Fruit fly (Drosophila melanogaster) whole organism, pupa: ENCODE data around the gene REG.

Experiments used
- CG10348 ChIP-seq: fragments of 200-800 bp; sonication (Bioruptor generic); IDR thresholded peaks from 2 replicates; pipeline ENCODE4 v1.3.6; 2022; ENCODE audit warnings: missing biosample characterization, missing genetic modification characterization
- CG32121 ChIP-seq: fragments of 200-800 bp; sonication (Bioruptor generic); IDR thresholded peaks from 2 replicates; pipeline ENCODE4 v1.3.6; 2022; ENCODE audit warnings: missing biosample characterization, missing genetic modification characterization
- CG34367 ChIP-seq: fragments of 200-800 bp; sonication (Bioruptor generic); optimal IDR thresholded peaks from 2 replicates; lab custom pipeline; 2018; ENCODE audit warnings: missing biosample characterization, mild to moderate bottlenecking, missing genetic modification characterization
- CG8159 ChIP-seq: fragments of 200-800 bp; sonication (Bioruptor generic); optimal IDR thresholded peaks from 3 replicates; lab custom pipeline; 2018; ENCODE audit warnings: missing biosample characterization, mild to moderate bottlenecking, missing genetic modification characterization, moderate library complexity
- CG9948 ChIP-seq: fragments of 200-800 bp; sonication (Bioruptor generic); optimal IDR thresholded peaks from 2 replicates; lab custom pipeline; 2018; ENCODE audit warnings: missing biosample characterization, mild to moderate bottlenecking, missing genetic modification characterization, moderate library complexity
- EcR ChIP-seq: fragments of 200-800 bp; sonication (Bioruptor generic); optimal IDR thresholded peaks from 3 replicates; lab custom pipeline; 2019; ENCODE audit warnings: missing biosample characterization, missing genetic modification characterization, mild to moderate bottlenecking, moderate library complexity, missing genetic modification reagents
- Pif1A ChIP-seq: fragments of 200-800 bp; sonication (Bioruptor generic); optimal IDR thresholded peaks from 3 replicates; lab custom pipeline; 2016; ENCODE audit warnings: missing biosample characterization, missing genetic modification characterization
- Snoo ChIP-seq: fragments of 200-800 bp; sonication (Bioruptor generic); optimal IDR thresholded peaks from 3 replicates; lab custom pipeline; 2017; ENCODE audit warnings: missing biosample characterization, mild to moderate bottlenecking, missing genetic modification characterization, inconsistent platforms
- fd96Ca ChIP-seq: fragments of 200-800 bp; sonication (Bioruptor generic); IDR thresholded peaks from 3 replicates; pipeline ENCODE4 v1.3.6; 2022; ENCODE audit warnings: missing biosample characterization, missing genetic modification characterization
- gl ChIP-seq: fragments of 200-800 bp; sonication (Bioruptor generic); optimal IDR thresholded peaks from 2 replicates; lab custom pipeline; 2018; ENCODE audit warnings: missing biosample characterization, mild to moderate bottlenecking, missing genetic modification characterization

DNA sequence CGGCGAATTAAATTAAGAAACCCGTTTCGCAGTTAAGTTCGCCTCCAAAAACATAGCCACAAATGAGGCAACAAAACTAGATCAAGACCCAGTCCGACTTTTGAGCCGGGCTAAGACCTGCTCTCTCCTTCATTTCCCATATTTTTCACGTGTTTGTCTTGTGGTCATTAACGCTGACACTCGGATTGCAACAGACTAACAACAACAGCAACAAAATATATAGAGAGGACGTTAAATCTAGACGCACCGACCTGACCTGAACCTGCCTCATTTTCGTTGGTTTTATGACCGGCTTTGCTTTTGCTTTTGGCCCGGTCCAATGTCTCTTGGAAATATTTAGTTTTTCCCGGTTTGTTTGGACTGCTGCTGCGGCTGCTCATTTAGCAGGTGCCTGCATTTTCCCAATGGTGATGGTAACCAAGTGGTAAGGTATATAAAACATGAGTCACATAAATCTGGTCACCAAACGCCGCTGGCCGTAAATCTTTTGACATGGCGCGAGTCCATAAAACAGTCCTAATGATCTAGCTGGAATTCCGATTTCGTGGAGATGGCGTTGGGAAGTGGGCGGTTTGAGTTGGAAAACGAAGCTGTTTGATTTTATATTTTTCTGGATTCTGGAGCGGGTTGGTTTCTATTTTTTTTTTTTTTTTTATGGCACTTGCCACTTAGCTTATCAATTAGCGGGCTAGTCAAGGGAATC lies 15.5 kb downstream of the REG start:
- TF ChIP-seq CG10348 (GFP tag; lab: Robert Waterston, UW), result no peak
- no peak for TF ChIP-seq CG9948 (tag; lab: Kevin White, UChicago)
- TF ChIP-seq Pif1A, result no peak
- no peak for TF ChIP-seq CG32121 (GFP tag; lab: Robert Waterston, UW)
- TF ChIP-seq fd96Ca (GFP tag; lab: Robert Waterston, UW), result no peak
- no peak for TF ChIP-seq gl (tag; lab: Kevin White, UChicago)
- no peak for TF ChIP-seq CG34367
- TF ChIP-seq Snoo (tag; lab: Kevin White, UChicago), result no peak
- no peak for TF ChIP-seq EcR (GFP tag; lab: Kevin White, UChicago)
- TF ChIP-seq CG8159 (tag; lab: Kevin White, UChicago), result no peak
